Fruit fly (Drosophila melanogaster) whole organism, wandering third instar larva: Measurements from ENCODE around the gene Hsp27.

Experiments
- Abd-B ChIP-seq: fragments of >200 bp; optimal IDR thresholded peaks from 2 replicates; lab custom pipeline; 2017; ENCODE audit warnings: missing biosample characterization, missing genetic modification characterization
- Dfd ChIP-seq: fragments of >200 bp; optimal IDR thresholded peaks from 2 replicates; lab custom pipeline; 2017; ENCODE audit warnings: missing biosample characterization, missing genetic modification characterization
- br ChIP-seq: fragments of 200-800 bp; sonication (Bioruptor generic); optimal IDR thresholded peaks from 2 replicates; lab custom pipeline; 2016; ENCODE audit warnings: missing biosample characterization, missing genetic modification characterization
- dmrt93B ChIP-seq: fragments of 200-800 bp; sonication (Bioruptor generic); optimal IDR thresholded peaks from 2 replicates; lab custom pipeline; 2018; ENCODE audit warnings: missing biosample characterization, mild to moderate bottlenecking, missing genetic modification characterization
- h ChIP-seq: fragments of 200-800 bp; sonication (Bioruptor generic); optimal IDR thresholded peaks from 3 replicates; lab custom pipeline; 2016; ENCODE audit warnings: missing biosample characterization, mild to moderate bottlenecking, missing genetic modification characterization
- lola ChIP-seq: fragments of >200 bp; optimal IDR thresholded peaks from 2 replicates; lab custom pipeline; 2017; ENCODE audit warnings: missing biosample characterization, missing genetic modification characterization
- pan ChIP-seq: fragments of >200 bp; optimal IDR thresholded peaks from 2 replicates; lab custom pipeline; 2017
- usp ChIP-seq: fragments of >200 bp; optimal IDR thresholded peaks from 2 replicates; lab custom pipeline; 2017; ENCODE audit warnings: missing biosample characterization, missing genetic modification characterization

DNA sequence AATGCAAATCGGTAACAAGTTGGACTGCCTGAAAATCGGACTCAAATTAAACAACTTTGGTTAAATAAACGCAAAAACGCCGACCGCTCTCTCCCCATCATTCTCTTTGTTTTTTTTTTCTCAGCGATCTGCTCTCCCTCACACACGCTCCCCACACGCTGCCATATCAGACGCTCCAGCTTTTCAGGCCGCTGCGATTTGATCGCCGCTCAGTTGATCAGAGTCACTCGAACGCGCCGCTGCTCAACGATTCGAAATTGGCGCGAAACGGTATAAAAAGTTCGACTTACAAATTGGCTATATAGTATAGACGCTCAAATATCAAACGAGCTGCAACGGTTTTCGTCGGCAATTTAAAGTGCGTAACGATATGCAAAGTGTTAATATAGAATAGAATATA, 43.6 kb upstream of the Hsp27 start:
- peak; percentile 3 for TF ChIP-seq h (GFP tag; lab: Kevin White, UChicago)
- TF ChIP-seq br (GFP tag; lab: Kevin White, UChicago), result no peak
- no peak for TF ChIP-seq lola
- TF ChIP-seq Dfd (GFP tag; lab: Kevin White, UChicago), result no peak
- TF ChIP-seq pan (lab: Kevin White, UChicago), result no peak
- TF ChIP-seq Abd-B (GFP tag; lab: Kevin White, UChicago), result no peak
- TF ChIP-seq dmrt93B (GFP tag; lab: Kevin White, UChicago), result no peak
- TF ChIP-seq usp (GFP tag; lab: Kevin White, UChicago), result no peak
